Fruit fly (Drosophila melanogaster) whole organism, embryonic: ENCODE measurements around the gene Rab3GAP1.

Source experiments
- Bdp1 ChIP-seq: fragments of 200-800 bp; sonication (Bioruptor generic); optimal IDR thresholded peaks from 3 replicates; lab custom pipeline; 2016; ENCODE audit warnings: missing biosample characterization, missing genetic modification characterization
- CG1024 ChIP-seq: fragments of 200-800 bp; sonication (Bioruptor generic); IDR thresholded peaks from 2 replicates; pipeline ENCODE4 v1.3.6; 2022; ENCODE audit warnings: missing biosample characterization, missing genetic modification characterization
- CG10274 ChIP-seq: fragments of 200-800 bp; sonication (Bioruptor generic); optimal IDR thresholded peaks from 3 replicates; lab custom pipeline; 2017; ENCODE audit warnings: missing biosample characterization, mild to moderate bottlenecking, missing genetic modification characterization
- CG10462 ChIP-seq: fragments of 200-800 bp; sonication (Bioruptor generic); optimal IDR thresholded peaks from 2 replicates; lab custom pipeline; 2016; ENCODE audit warnings: missing biosample characterization, missing genetic modification characterization
- CG11504 ChIP-seq: fragments of 200-800 bp; sonication (Bioruptor generic); optimal IDR thresholded peaks from 3 replicates; lab custom pipeline; 2019; ENCODE audit warnings: missing biosample characterization, mild to moderate bottlenecking, missing genetic modification characterization, moderate library complexity
- CG1233 ChIP-seq: fragments of 200-800 bp; sonication (Bioruptor generic); optimal IDR thresholded peaks from 4 replicates; lab custom pipeline; 2018; ENCODE audit warnings: missing biosample characterization, mild to moderate bottlenecking, missing genetic modification characterization
- CG14050 ChIP-seq: fragments of 200-800 bp; sonication (Bioruptor generic); IDR thresholded peaks from 3 replicates; pipeline ENCODE4 v1.3.6; 2022; ENCODE audit warnings: missing biosample characterization, missing genetic modification characterization
- CG14860 ChIP-seq: fragments of 200-800 bp; sonication (Bioruptor generic); IDR thresholded peaks from 3 replicates; pipeline ENCODE4 v1.3.6; 2022; ENCODE audit warnings: missing biosample characterization, missing genetic modification characterization; ENCODE audit not compliant: partially characterized antibody
- CG1602 ChIP-seq: fragments of 200-800 bp; sonication (Bioruptor generic); optimal IDR thresholded peaks from 3 replicates; lab custom pipeline; 2016; ENCODE audit warnings: missing biosample characterization, missing genetic modification characterization
- CG16863 ChIP-seq: fragments of 200-800 bp; sonication (Bioruptor generic); optimal IDR thresholded peaks from 3 replicates; lab custom pipeline; 2016; ENCODE audit warnings: missing biosample characterization, missing genetic modification characterization
- CG17328 ChIP-seq: fragments of 200-800 bp; sonication (Bioruptor generic); IDR thresholded peaks from 2 replicates; pipeline ENCODE4 v1.3.6; 2022; ENCODE audit warnings: missing biosample characterization, missing genetic modification characterization
- CG17912 ChIP-seq: fragments of 200-800 bp; sonication (Bioruptor generic); optimal IDR thresholded peaks from 2 replicates; lab custom pipeline; 2018; ENCODE audit warnings: missing biosample characterization, mild to moderate bottlenecking, missing genetic modification characterization
- CG1792 ChIP-seq: fragments of 200-800 bp; sonication (Bioruptor generic); optimal IDR thresholded peaks from 2 replicates; lab custom pipeline; 2016; ENCODE audit warnings: missing biosample characterization, missing genetic modification characterization
- CG2712 ChIP-seq: fragments of 200-800 bp; optimal IDR thresholded peaks from 3 replicates; lab custom pipeline; 2019; ENCODE audit warnings: missing biosample characterization, mild to moderate bottlenecking, missing genetic modification characterization, moderate library complexity
- CG2889 ChIP-seq: fragments of 200-800 bp; sonication (Bioruptor generic); IDR thresholded peaks from 3 replicates; pipeline ENCODE4 v1.3.6; 2022; ENCODE audit warnings: missing biosample characterization, missing genetic modification characterization
- CG3163 ChIP-seq: fragments of 200-800 bp; sonication (Bioruptor generic); optimal IDR thresholded peaks from 3 replicates; lab custom pipeline; 2016; ENCODE audit warnings: missing biosample characterization, missing genetic modification characterization
- CG32532 ChIP-seq: fragments of 200-800 bp; sonication (Bioruptor generic); IDR thresholded peaks from 2 replicates; pipeline ENCODE4 v1.3.6; 2022; ENCODE audit warnings: missing biosample characterization, missing genetic modification characterization
- CG3838 ChIP-seq: fragments of 200-800 bp; sonication (Bioruptor generic); optimal IDR thresholded peaks from 3 replicates; lab custom pipeline; 2016; ENCODE audit warnings: missing biosample characterization, missing genetic modification characterization
- CG4282 ChIP-seq: fragments of 200-800 bp; sonication (Bioruptor generic); optimal IDR thresholded peaks from 2 replicates; lab custom pipeline; 2016; ENCODE audit warnings: missing biosample characterization, missing genetic modification characterization
- CG4820 ChIP-seq: fragments of 200-800 bp; sonication (Bioruptor generic); optimal IDR thresholded peaks from 3 replicates; lab custom pipeline; 2016; ENCODE audit warnings: missing biosample characterization, missing genetic modification characterization
- CG5953 ChIP-seq: fragments of 200-800 bp; sonication (Bioruptor generic); IDR thresholded peaks from 2 replicates; pipeline ENCODE4 v1.3.6; 2022; ENCODE audit warnings: missing biosample characterization, missing genetic modification characterization
- CG8765 ChIP-seq: fragments of 200-800 bp; sonication (Bioruptor generic); IDR thresholded peaks from 2 replicates; pipeline ENCODE4 v1.3.6; 2022; ENCODE audit warnings: missing biosample characterization, missing genetic modification characterization
- CG9437 ChIP-seq: fragments of 200-800 bp; sonication (Bioruptor generic); optimal IDR thresholded peaks from 2 replicates; lab custom pipeline; 2018; ENCODE audit warnings: missing biosample characterization, mild to moderate bottlenecking, missing genetic modification characterization
- CrebB ChIP-seq: fragments of 200-800 bp; sonication (Bioruptor generic); optimal IDR thresholded peaks from 3 replicates; lab custom pipeline; 2018; ENCODE audit warnings: missing biosample characterization, mild to moderate bottlenecking, missing genetic modification characterization
- D19A ChIP-seq: fragments of 200-800 bp; optimal IDR thresholded peaks from 3 replicates; lab custom pipeline; 2019; ENCODE audit warnings: missing biosample characterization, mild to moderate bottlenecking, missing genetic modification characterization, moderate library complexity
- Dad ChIP-seq: fragments of 200-800 bp; sonication (Bioruptor generic); optimal IDR thresholded peaks from 3 replicates; lab custom pipeline; 2016; ENCODE audit warnings: missing biosample characterization, missing genetic modification characterization
- E2f2 ChIP-seq: fragments of 200-800 bp; sonication (Bioruptor generic); IDR thresholded peaks from 2 replicates; pipeline ENCODE4 v1.3.6; 2022; ENCODE audit warnings: missing biosample characterization, missing genetic modification characterization
- HLHmδ ChIP-seq: fragments of 200-800 bp; sonication (Bioruptor generic); optimal IDR thresholded peaks from 2 replicates; lab custom pipeline; 2018; ENCODE audit warnings: missing biosample characterization, mild to moderate bottlenecking, missing genetic modification characterization, moderate library complexity
- MBD-R2 ChIP-seq: fragments of 200-800 bp; sonication (Bioruptor generic); IDR thresholded peaks from 2 replicates; pipeline ENCODE4 v1.3.6; 2022; ENCODE audit warnings: missing biosample characterization, missing genetic modification characterization
- Oli ChIP-seq: fragments of 200-800 bp; sonication (Bioruptor generic); optimal IDR thresholded peaks from 2 replicates; lab custom pipeline; 2018; ENCODE audit warnings: missing biosample characterization, mild to moderate bottlenecking, missing genetic modification characterization, moderate library complexity
- Optix ChIP-seq: fragments of 200-800 bp; sonication (Bioruptor generic); IDR thresholded peaks from 3 replicates; pipeline ENCODE4 v1.3.6; 2022; ENCODE audit warnings: missing biosample characterization, missing genetic modification characterization
- Poxn ChIP-seq: fragments of 200-800 bp; sonication (Bioruptor generic); IDR thresholded peaks from 2 replicates; pipeline ENCODE4 v1.3.6; 2022; ENCODE audit warnings: missing biosample characterization, missing genetic modification characterization
- Ravus ChIP-seq: fragments of 200-800 bp; sonication (Bioruptor generic); IDR thresholded peaks from 2 replicates; pipeline ENCODE4 v1.3.6; 2022; ENCODE audit warnings: missing biosample characterization, missing genetic modification characterization
- Six4 ChIP-seq: fragments of 200-800 bp; sonication (Bioruptor generic); optimal IDR thresholded peaks from 2 replicates; lab custom pipeline; 2016; ENCODE audit warnings: missing biosample characterization, missing genetic modification characterization
- al ChIP-seq: fragments of 200-800 bp; sonication (Bioruptor generic); IDR thresholded peaks from 2 replicates; pipeline ENCODE4 v1.3.6; 2022; ENCODE audit warnings: missing biosample characterization, missing genetic modification characterization
- bigmax ChIP-seq: fragments of 200-800 bp; sonication (Bioruptor generic); optimal IDR thresholded peaks from 2 replicates; lab custom pipeline; 2018; ENCODE audit warnings: missing biosample characterization, mild to moderate bottlenecking, missing genetic modification characterization
- caup ChIP-seq: fragments of 200-800 bp; sonication (Bioruptor generic); optimal IDR thresholded peaks from 3 replicates; lab custom pipeline; 2017; ENCODE audit warnings: missing biosample characterization, mild to moderate bottlenecking, missing genetic modification characterization, moderate library complexity; ENCODE audit not compliant: severe bottlenecking
- chif ChIP-seq, 2 experiments: fragments of 200-800 bp; sonication (Bioruptor generic); optimal IDR thresholded peaks; 3 replicates each; lab custom pipeline; 2016; ENCODE audit warnings: missing biosample characterization in 2 of 2, missing genetic modification characterization in 2 of 2
- crol ChIP-seq: fragments of 200-800 bp; sonication (Bioruptor generic); IDR thresholded peaks from 2 replicates; pipeline ENCODE4 v1.3.6; 2022; ENCODE audit warnings: missing biosample characterization, missing genetic modification characterization
- ftz-f1 ChIP-seq: fragments of 200-800 bp; sonication (Bioruptor generic); optimal IDR thresholded peaks from 2 replicates; lab custom pipeline; 2016; ENCODE audit warnings: missing biosample characterization, missing genetic modification characterization
- gcm2 ChIP-seq: fragments of 200-800 bp; sonication (Bioruptor generic); optimal IDR thresholded peaks from 2 replicates; lab custom pipeline; 2016; ENCODE audit warnings: missing biosample characterization, missing genetic modification characterization
- h ChIP-seq: fragments of >200 bp; optimal IDR thresholded peaks from 2 replicates; lab custom pipeline; 2017
- insv ChIP-seq, 2 experiments: fragments of 200-800 bp; sonication (Bioruptor generic); optimal IDR thresholded peaks; 3 replicates each; lab custom pipeline; 2016 to 2018; ENCODE audit warnings: missing biosample characterization in 2 of 2, missing genetic modification characterization in 2 of 2
- kah ChIP-seq: fragments of 200-800 bp; sonication (Bioruptor generic); optimal IDR thresholded peaks from 2 replicates; lab custom pipeline; 2018; ENCODE audit warnings: missing biosample characterization, mild to moderate bottlenecking, missing genetic modification characterization
- row ChIP-seq: fragments of 200-800 bp; sonication (Bioruptor generic); IDR thresholded peaks from 3 replicates; pipeline ENCODE4 v1.3.6; 2022; ENCODE audit warnings: missing biosample characterization, missing genetic modification characterization
- sens ChIP-seq: fragments of 200-800 bp; sonication (Bioruptor generic); peaks from one replicate; lab custom pipeline; 2016; ENCODE audit warnings: missing biosample characterization, missing genetic modification characterization
- sim ChIP-seq: fragments of 200-800 bp; sonication (Bioruptor generic); IDR thresholded peaks from 2 replicates; pipeline ENCODE4 v1.3.6; 2022; ENCODE audit warnings: missing biosample characterization, missing genetic modification characterization
- ttk ChIP-seq: fragments of 200-800 bp; sonication (Bioruptor generic); IDR thresholded peaks from 2 replicates; pipeline ENCODE4 v2.1.2; 2022; ENCODE audit warnings: missing biosample characterization, missing genetic modification characterization
- twi ChIP-seq: fragments of 200-800 bp; optimal IDR thresholded peaks from 2 replicates; lab custom pipeline; 2019; ENCODE audit warnings: missing biosample characterization, mild to moderate bottlenecking, missing genetic modification characterization, moderate library complexity
- tx ChIP-seq: fragments of 200-800 bp; sonication (Bioruptor generic); optimal IDR thresholded peaks from 2 replicates; lab custom pipeline; 2016; ENCODE audit warnings: missing biosample characterization, missing genetic modification characterization
- vfl ChIP-seq: fragments of 200-800 bp; sonication (Bioruptor generic); optimal IDR thresholded peaks from 2 replicates; lab custom pipeline; 2016; ENCODE audit warnings: missing biosample characterization, missing genetic modification characterization
- wek ChIP-seq: fragments of 200-800 bp; sonication (Bioruptor generic); optimal IDR thresholded peaks from 3 replicates; lab custom pipeline; 2018; ENCODE audit warnings: missing biosample characterization, mild to moderate bottlenecking, missing genetic modification characterization, moderate library complexity
- zen ChIP-seq: fragments of 200-800 bp; sonication (Bioruptor generic); optimal IDR thresholded peaks from 3 replicates; lab custom pipeline; 2018; ENCODE audit warnings: missing biosample characterization, mild to moderate bottlenecking, missing genetic modification characterization, moderate library complexity

Rab3GAP1 gene

dm6 chr2L:1620797-1621196, 9.8 kb upstream of the Rab3GAP1 start (continued):
- TF ChIP-seq h (lab: Kevin White, UChicago): no peak
- peak; percentile 37 for TF ChIP-seq tx (GFP tag; lab: Kevin White, UChicago)
- TF ChIP-seq sens (GFP tag; lab: Kevin White, UChicago): peak; percentile 82
- peak in 1 of 2 experiments; percentile 54 for TF ChIP-seq chif (GFP tag; optimal IDR thresholded peaks at IDR 0.05; lab: Kevin White, UChicago)
- no peak for TF ChIP-seq bigmax (GFP tag; lab: Kevin White, UChicago)
- TF ChIP-seq CG14860 (GFP tag; lab: Robert Waterston, UW): no peak
- TF ChIP-seq CG32532: peak; percentile 64
- TF ChIP-seq CG2712 (tag; lab: Kevin White, UChicago): peak; percentile 51
- peak; percentile 32 for TF ChIP-seq CG1233 (GFP tag; lab: Kevin White, UChicago)
- no peak for TF ChIP-seq gcm2 (GFP tag; lab: Kevin White, UChicago)
- peak; percentile 63 for TF ChIP-seq CG1024 (GFP tag; lab: Robert Waterston, UW)
- TF ChIP-seq CG4820 (GFP tag; lab: Kevin White, UChicago): peak; percentile 51
- peak; percentile 29 for TF ChIP-seq vfl (GFP tag; lab: Kevin White, UChicago)
- TF ChIP-seq HLHmδ (GFP tag; lab: Kevin White, UChicago): no peak
- peak; percentile 41; the same call in 1 of the 2 replicates for TF ChIP-seq E2f2 (GFP tag; lab: Robert Waterston, UW)
- peak; percentile 61 for TF ChIP-seq CG17328 (GFP tag; lab: Robert Waterston, UW)
- TF ChIP-seq wek (GFP tag; lab: Kevin White, UChicago): no peak
- peak; percentile 49; the same call in 2 of the 3 replicates for TF ChIP-seq CG14050 (GFP tag; lab: Robert Waterston, UW)
- TF ChIP-seq CG4282 (GFP tag; lab: Kevin White, UChicago): no peak
- no peak for TF ChIP-seq zen (tag; lab: Kevin White, UChicago)
- no peak for TF ChIP-seq CG8765 (GFP tag; lab: Robert Waterston, UW)
- peak; percentile 29 for TF ChIP-seq Ravus
- peak; percentile 38 for TF ChIP-seq CG1602 (GFP tag; lab: Kevin White, UChicago)
- TF ChIP-seq Dad (GFP tag; lab: Kevin White, UChicago): no peak
- TF ChIP-seq Six4: peak; percentile 3
- TF ChIP-seq Optix: peak; percentile 67
- TF ChIP-seq CG1792 (GFP tag; lab: Kevin White, UChicago): peak; percentile 3
- TF ChIP-seq twi: no peak
- peak; percentile 53 for TF ChIP-seq CrebB (tag; lab: Kevin White, UChicago)
- TF ChIP-seq CG2889 (GFP tag; lab: Robert Waterston, UW): peak; percentile 71; the same call in 2 of the 3 replicates
- TF ChIP-seq kah: no peak
- TF ChIP-seq ttk (GFP tag; lab: Robert Waterston, UW): peak; percentile 74
- TF ChIP-seq al (GFP tag; lab: Robert Waterston, UW): no peak
- TF ChIP-seq CG3838 (GFP tag; lab: Kevin White, UChicago): no peak
- no peak for TF ChIP-seq ftz-f1 (GFP tag; lab: Kevin White, UChicago)
- TF ChIP-seq Bdp1 (GFP tag; lab: Kevin White, UChicago): peak; percentile 35
- peak; percentile 69 for TF ChIP-seq Oli (tag; lab: Kevin White, UChicago)
- no peak for TF ChIP-seq insv (GFP tag; optimal IDR thresholded peaks at IDR 0.05; lab: Kevin White, UChicago)
- TF ChIP-seq CG10462 (GFP tag; lab: Kevin White, UChicago): peak; percentile 20
- peak; percentile 61; the same call in 1 of the 2 replicates for TF ChIP-seq CG5953 (GFP tag; lab: Robert Waterston, UW)
- peak; percentile 20; the same call in 1 of the 2 replicates for TF ChIP-seq Poxn (GFP tag; lab: Robert Waterston, UW)
- TF ChIP-seq CG9437 (GFP tag; lab: Kevin White, UChicago): peak; percentile 39
- TF ChIP-seq CG17912 (GFP tag; lab: Kevin White, UChicago): no peak
- TF ChIP-seq row: peak; percentile 85
- peak; percentile 20 for TF ChIP-seq CG3163 (GFP tag; lab: Kevin White, UChicago)
- peak; percentile 43 for TF ChIP-seq D19A (tag; lab: Kevin White, UChicago)
- peak; percentile 75 for TF ChIP-seq caup (GFP tag; lab: Kevin White, UChicago)
- peak; percentile 60 for TF ChIP-seq CG16863
- TF ChIP-seq sim (GFP tag; lab: Robert Waterston, UW): no peak
- peak; percentile 1 for TF ChIP-seq CG10274 (GFP tag; lab: Kevin White, UChicago)
- TF ChIP-seq CG11504: peak; percentile 81
- peak; percentile 49; the same call in 1 of the 2 replicates for TF ChIP-seq MBD-R2 (GFP tag; lab: Robert Waterston, UW)
- TF ChIP-seq crol: peak; percentile 52
